Worm (Caenorhabditis elegans) whole organism, L3 larva: ENCODE measurements around the gene C27A7.8.

Experiments
- ama-1 ChIP-seq: fragments of 150-350 bp; optimal IDR thresholded peaks from 2 replicates; lab custom pipeline; 2018
- ceh-16 ChIP-seq: sonication (generic microtip); optimal IDR thresholded peaks from 2 replicates; lab custom pipeline; 2017; ENCODE audit warnings: missing biosample characterization, missing genetic modification characterization
- ceh-9 ChIP-seq: sonication (generic microtip); optimal IDR thresholded peaks from 2 replicates; lab custom pipeline; 2018; ENCODE audit warnings: missing biosample characterization, missing genetic modification characterization
- fos-1 ChIP-seq: fragments of 150-350 bp; optimal IDR thresholded peaks from 2 replicates; lab custom pipeline; 2014; ENCODE audit warnings: missing biosample characterization, missing genetic modification characterization
- pha-4 ChIP-seq: fragments of 150-350 bp; optimal IDR thresholded peaks from 2 replicates; lab custom pipeline; 2014; ENCODE audit warnings: missing biosample characterization, missing genetic modification reagents, missing genetic modification characterization

DNA sequence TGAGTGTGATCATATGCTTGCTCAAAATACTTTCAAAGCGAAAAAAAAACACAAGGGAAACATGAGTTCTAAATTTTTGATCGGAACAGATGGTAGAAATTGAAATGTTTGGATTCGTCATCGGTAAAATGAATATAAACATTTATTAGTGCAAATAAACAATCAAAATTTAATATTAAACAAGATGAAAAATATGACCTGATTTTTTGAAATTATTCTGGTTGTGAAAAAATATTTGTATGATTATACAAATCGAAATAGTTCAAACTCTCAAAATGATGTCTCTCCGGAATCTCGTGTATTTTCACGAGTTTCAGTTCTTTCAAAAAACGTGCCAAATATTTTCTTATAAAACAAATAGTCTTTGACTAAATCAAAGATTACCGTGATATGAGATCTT lies 32.6 kb upstream of the C27A7.8 start, which contains the start of gene C13C4.7:
- TF ChIP-seq ceh-9 (tag; lab: Kevin White, UChicago) (no peak), ama-1 (lab: Kevin White, UChicago) (no peak), ceh-16 (tag; lab: Kevin White, UChicago) (no peak), fos-1 (tag; lab: Kevin White, UChicago) (no peak), pha-4 (no peak)
